Fruit fly (Drosophila melanogaster): Measurements from ENCODE around the gene stx.

The stx gene

dm6 chrX:10737422-10738150 is 7.2 kb downstream of the stx start:
- TF ChIP-seq Sin3A (optimal IDR thresholded peaks at IDR 0.05) (no peak), ttk (optimal IDR thresholded peaks at IDR 0.05) (no peak), psq (optimal IDR thresholded peaks at IDR 0.05) (no peak), Myc (optimal IDR thresholded peaks at IDR 0.05) (no peak), insv (optimal IDR thresholded peaks at IDR 0.05) (no peak), h (optimal IDR thresholded peaks at IDR 0.05) (no peak)

- TF ChIP-seq Sin3A (optimal IDR thresholded peaks at IDR 0.05) (no peak), h (optimal IDR thresholded peaks at IDR 0.05) (no peak), psq (optimal IDR thresholded peaks at IDR 0.05) (no peak), Myc (optimal IDR thresholded peaks at IDR 0.05) (no peak), ttk (optimal IDR thresholded peaks at IDR 0.05) (no peak), insv (optimal IDR thresholded peaks at IDR 0.05) (no peak)
Observed at dm6 chrX:10735682-10736353, 8.9 kb downstream of the stx start.

dm6 chrX:10734763-10735681 is 9.7 kb downstream of the stx start:
- TF ChIP-seq Myc (optimal IDR thresholded peaks at IDR 0.05) (no peak), insv (optimal IDR thresholded peaks at IDR 0.05) (no peak), Sin3A (optimal IDR thresholded peaks at IDR 0.05) (no peak)

- TF ChIP-seq Sin3A (optimal IDR thresholded peaks at IDR 0.05), result no peak
- no peak for TF ChIP-seq Myc (optimal IDR thresholded peaks at IDR 0.05)
- no peak for TF ChIP-seq ttk (optimal IDR thresholded peaks at IDR 0.05)
- TF ChIP-seq insv (optimal IDR thresholded peaks at IDR 0.05), result no peak
- no peak for TF ChIP-seq h (optimal IDR thresholded peaks at IDR 0.05)
- TF ChIP-seq psq (optimal IDR thresholded peaks at IDR 0.05), result no peak
Observed at dm6 chrX:10732733-10733455, 11.8 kb downstream of the stx start.

- TF ChIP-seq Myc (optimal IDR thresholded peaks at IDR 0.05) (no peak), ttk (optimal IDR thresholded peaks at IDR 0.05) (no peak), h (optimal IDR thresholded peaks at IDR 0.05) (no peak), insv (optimal IDR thresholded peaks at IDR 0.05) (no peak), Sin3A (optimal IDR thresholded peaks at IDR 0.05) (no peak), psq (optimal IDR thresholded peaks at IDR 0.05) (no peak)
Observed at dm6 chrX:10731801-10732200, 12.9 kb downstream of the stx start.

dm6 chrX:10731357-10731756 is 13.4 kb downstream of the stx start:
- TF ChIP-seq Myc (optimal IDR thresholded peaks at IDR 0.05), result no peak
- TF ChIP-seq psq (optimal IDR thresholded peaks at IDR 0.05), result no peak
- TF ChIP-seq h (optimal IDR thresholded peaks at IDR 0.05), result no peak
- no peak for TF ChIP-seq ttk (optimal IDR thresholded peaks at IDR 0.05)
- TF ChIP-seq insv (optimal IDR thresholded peaks at IDR 0.05), result no peak
- TF ChIP-seq Sin3A (optimal IDR thresholded peaks at IDR 0.05), result no peak

- TF ChIP-seq insv (optimal IDR thresholded peaks at IDR 0.05), result no peak
- TF ChIP-seq ttk (optimal IDR thresholded peaks at IDR 0.05), result no peak
- TF ChIP-seq psq (optimal IDR thresholded peaks at IDR 0.05), result no peak
- no peak for TF ChIP-seq Sin3A (optimal IDR thresholded peaks at IDR 0.05)
- TF ChIP-seq h (optimal IDR thresholded peaks at IDR 0.05), result no peak
- no peak for TF ChIP-seq Myc (optimal IDR thresholded peaks at IDR 0.05)
Observed at dm6 chrX:10729921-10730873, 14.5 kb downstream of the stx start.

dm6 chrX:10729196-10729835 is 15.4 kb downstream of the stx start:
- TF ChIP-seq ttk (optimal IDR thresholded peaks at IDR 0.05) (no peak), Myc (optimal IDR thresholded peaks at IDR 0.05) (no peak), h (optimal IDR thresholded peaks at IDR 0.05) (no peak), psq (optimal IDR thresholded peaks at IDR 0.05) (no peak), insv (optimal IDR thresholded peaks at IDR 0.05) (no peak), Sin3A (optimal IDR thresholded peaks at IDR 0.05) (no peak)

dm6 chrX:10728541-10728968 is 16.2 kb downstream of the stx start:
- TF ChIP-seq Sin3A (optimal IDR thresholded peaks at IDR 0.05), result no peak
- TF ChIP-seq h (optimal IDR thresholded peaks at IDR 0.05), result no peak
- no peak for TF ChIP-seq psq (optimal IDR thresholded peaks at IDR 0.05)
- no peak for TF ChIP-seq Myc (optimal IDR thresholded peaks at IDR 0.05)
- no peak for TF ChIP-seq ttk (optimal IDR thresholded peaks at IDR 0.05)
- no peak for TF ChIP-seq insv (optimal IDR thresholded peaks at IDR 0.05)

dm6 chrX:10728024-10728423 is 16.7 kb downstream of the stx start:
- TF ChIP-seq psq (optimal IDR thresholded peaks at IDR 0.05) (no peak), insv (optimal IDR thresholded peaks at IDR 0.05) (no peak), Myc (optimal IDR thresholded peaks at IDR 0.05) (no peak), ttk (optimal IDR thresholded peaks at IDR 0.05) (no peak), h (optimal IDR thresholded peaks at IDR 0.05) (no peak), Sin3A (optimal IDR thresholded peaks at IDR 0.05) (no peak)
